Worm (Caenorhabditis elegans): ENCODE measurements around the gene ugt-2.

DNA sequence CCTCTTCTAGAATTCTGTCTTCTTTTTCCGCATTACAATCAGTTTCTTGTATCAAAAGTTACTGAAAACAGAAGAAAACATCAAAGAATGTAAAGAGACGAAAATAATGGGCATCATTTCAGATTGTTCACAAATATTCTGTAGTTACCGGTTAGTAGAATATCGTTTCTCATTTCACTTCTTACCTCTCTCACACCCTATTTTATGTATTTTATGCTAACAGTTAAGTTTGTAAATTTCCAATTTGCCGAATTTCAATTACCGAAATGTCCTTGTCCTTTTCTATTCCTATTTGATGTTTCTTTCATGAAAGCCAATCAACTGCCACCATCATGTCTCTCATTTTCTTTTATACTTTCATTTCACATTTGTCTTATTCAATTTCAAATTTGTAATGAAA lies 24.9 kb downstream of the ugt-2 start:
- no peak for TF ChIP-seq fkh-2 (tag; optimal IDR thresholded peaks at IDR 0.05)
- no peak for TF ChIP-seq fkh-10 (GFP tag; optimal IDR thresholded peaks at IDR 0.05)
